Fruit fly (Drosophila melanogaster) whole organism, prepupa: ENCODE data around the gene Qsox2.

Experiments
- CG16779 ChIP-seq: fragments of 200-800 bp; sonication (Bioruptor generic); optimal IDR thresholded peaks from 3 replicates; lab custom pipeline; 2017; ENCODE audit warnings: missing biosample characterization, mild to moderate bottlenecking, missing genetic modification characterization
- CG6808 ChIP-seq: fragments of 200-800 bp; sonication (Bioruptor generic); optimal IDR thresholded peaks from 3 replicates; lab custom pipeline; 2017; ENCODE audit warnings: missing biosample characterization, missing genetic modification characterization, mild to moderate bottlenecking, moderate library complexity, missing genetic modification reagents
- CG9139 ChIP-seq: fragments of 200-800 bp; sonication (Bioruptor generic); optimal IDR thresholded peaks from 3 replicates; lab custom pipeline; 2017; ENCODE audit warnings: missing biosample characterization, mild to moderate bottlenecking, missing genetic modification characterization
- Eip78C ChIP-seq: fragments of 200-800 bp; sonication (Bioruptor generic); peaks from one replicate; lab custom pipeline; 2016; ENCODE audit warnings: missing biosample characterization, missing genetic modification characterization
- Ets21C ChIP-seq: fragments of 200-800 bp; sonication (Bioruptor generic); optimal IDR thresholded peaks from 3 replicates; lab custom pipeline; 2016; ENCODE audit warnings: missing biosample characterization, missing genetic modification characterization
- Lpt ChIP-seq: fragments of 200-800 bp; sonication (Bioruptor generic); optimal IDR thresholded peaks from 3 replicates; lab custom pipeline; 2016; ENCODE audit warnings: missing biosample characterization, missing genetic modification characterization
- OdsH ChIP-seq: fragments of 200-800 bp; sonication (Bioruptor generic); optimal IDR thresholded peaks from 3 replicates; lab custom pipeline; 2016; ENCODE audit warnings: missing biosample characterization, missing genetic modification characterization
- Sox15 ChIP-seq: fragments of 200-800 bp; sonication (Bioruptor generic); optimal IDR thresholded peaks from 3 replicates; lab custom pipeline; 2016; ENCODE audit warnings: missing biosample characterization, missing genetic modification characterization
- dsx ChIP-seq: fragments of 200-800 bp; optimal IDR thresholded peaks from 3 replicates; lab custom pipeline; 2019; ENCODE audit warnings: missing biosample characterization, mild to moderate bottlenecking, missing genetic modification characterization, moderate library complexity; ENCODE audit not compliant: poor library complexity, severe bottlenecking
- net ChIP-seq: fragments of 200-800 bp; sonication (Bioruptor generic); optimal IDR thresholded peaks from 3 replicates; lab custom pipeline; 2016; ENCODE audit warnings: missing biosample characterization, missing genetic modification characterization
- pdm3 ChIP-seq: fragments of 200-800 bp; sonication (Bioruptor generic); optimal IDR thresholded peaks from 3 replicates; lab custom pipeline; 2016; ENCODE audit warnings: missing biosample characterization, missing genetic modification characterization
- svp ChIP-seq: fragments of 200-800 bp; sonication (Bioruptor generic); peaks from one replicate; lab custom pipeline; 2016; ENCODE audit warnings: missing biosample characterization, missing genetic modification characterization

DNA sequence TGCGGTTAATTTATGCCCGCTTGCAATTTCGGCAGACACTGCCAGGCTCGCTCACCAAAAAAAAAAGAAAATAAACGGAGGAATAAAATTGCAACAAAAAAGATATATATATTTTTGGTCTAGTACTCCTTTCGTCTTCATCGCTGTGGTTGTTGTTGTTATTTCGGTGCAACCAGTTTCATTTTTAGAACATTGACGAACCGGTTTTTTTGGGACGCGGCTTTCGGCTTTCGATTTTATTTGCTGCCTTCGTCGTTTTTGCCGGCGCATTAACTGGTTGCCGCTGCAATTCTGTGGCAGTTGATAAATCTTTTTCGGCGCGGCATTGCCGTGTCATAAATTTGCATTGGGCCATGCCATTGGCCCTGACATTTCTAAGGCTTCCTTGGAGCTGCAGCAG is 25.6 kb downstream of the Qsox2 start:
- TF ChIP-seq CG6808 (no peak), Eip78C (GFP tag; lab: Kevin White, UChicago) (peak; percentile 13), CG9139 (GFP tag; lab: Kevin White, UChicago) (no peak), svp (GFP tag; lab: Kevin White, UChicago) (no peak), dsx (GFP tag; lab: Kevin White, UChicago) (no peak), Sox15 (GFP tag; lab: Kevin White, UChicago) (no peak), CG16779 (tag; lab: Kevin White, UChicago) (no peak), net (GFP tag; lab: Kevin White, UChicago) (no peak), Lpt (GFP tag; lab: Kevin White, UChicago) (no peak), pdm3 (GFP tag; lab: Kevin White, UChicago) (no peak), Ets21C (GFP tag; lab: Kevin White, UChicago) (no peak), OdsH (GFP tag; lab: Kevin White, UChicago) (no peak)
